Fruit fly (Drosophila melanogaster) whole organism, wandering third instar larva: ENCODE results near the gene COX7A.
A peak's percentile ranks its signal among the peaks of the same experiment; 100 is the strongest.

ENCODE experiments used
- CG32264 ChIP-seq: fragments of 200-800 bp; sonication (Bioruptor generic); optimal IDR thresholded peaks from 2 replicates; lab custom pipeline; 2016; ENCODE audit warnings: missing biosample characterization, missing genetic modification characterization
- CrebA ChIP-seq: fragments of 200-800 bp; sonication (Bioruptor generic); optimal IDR thresholded peaks from 2 replicates; lab custom pipeline; 2016; ENCODE audit warnings: missing biosample characterization, mild to moderate bottlenecking, missing genetic modification characterization, borderline replicate concordance
- Dfd ChIP-seq: fragments of >200 bp; optimal IDR thresholded peaks from 2 replicates; lab custom pipeline; 2017; ENCODE audit warnings: missing biosample characterization, missing genetic modification characterization
- HLH106 ChIP-seq: fragments of 200-800 bp; optimal IDR thresholded peaks from 3 replicates; lab custom pipeline; 2019; ENCODE audit warnings: missing biosample characterization, mild to moderate bottlenecking, missing genetic modification characterization, moderate library complexity
- Hnf4 ChIP-seq: fragments of 200-800 bp; sonication (Bioruptor generic); optimal IDR thresholded peaks from 2 replicates; lab custom pipeline; 2016; ENCODE audit warnings: missing biosample characterization, mild to moderate bottlenecking, missing genetic modification characterization
- Hr83 ChIP-seq: fragments of 200-300 bp; sonication (Bioruptor generic); optimal IDR thresholded peaks from 2 replicates; lab custom pipeline; 2016; ENCODE audit warnings: missing biosample characterization, mild to moderate bottlenecking, missing genetic modification characterization, moderate library complexity; ENCODE audit not compliant: poor library complexity, severe bottlenecking
- Jra ChIP-seq: sonication (Bioruptor generic); optimal IDR thresholded peaks from 2 replicates; lab custom pipeline; 2016; ENCODE audit warnings: missing biosample characterization, missing genetic modification characterization
- Myc ChIP-seq: fragments of >200 bp; optimal IDR thresholded peaks from 2 replicates; lab custom pipeline; 2017
- N ChIP-seq: fragments of >200 bp; optimal IDR thresholded peaks from 2 replicates; lab custom pipeline; 2018; ENCODE audit warnings: missing biosample characterization, missing external identifiers, missing genetic modification characterization
- OdsH ChIP-seq: fragments of 200-800 bp; sonication (Bioruptor generic); optimal IDR thresholded peaks from 2 replicates; lab custom pipeline; 2016; ENCODE audit warnings: missing biosample characterization, mild to moderate bottlenecking, missing genetic modification characterization
- Rel ChIP-seq, 2 experiments: fragments of 200-800 bp; sonication (Bioruptor generic) in 1 of 2; optimal IDR thresholded peaks; 2 replicates in 1 of 2; 3 replicates in 1 of 2; lab custom pipeline; 2016 to 2019; ENCODE audit warnings: mild to moderate bottlenecking in 2 of 2, missing biosample characterization in 2 of 2, missing genetic modification characterization in 2 of 2, moderate library complexity in 1 of 2
- br ChIP-seq: fragments of 200-800 bp; sonication (Bioruptor generic); optimal IDR thresholded peaks from 2 replicates; lab custom pipeline; 2016; ENCODE audit warnings: missing biosample characterization, missing genetic modification characterization
- brk ChIP-seq: fragments of 200-800 bp; sonication (Bioruptor generic); optimal IDR thresholded peaks from 2 replicates; lab custom pipeline; 2016; ENCODE audit warnings: missing biosample characterization, mild to moderate bottlenecking, missing genetic modification characterization
- dl ChIP-seq, 2 experiments: fragments of 175-275, 200-275 bp in 1 of 2; fragments of 200-275 bp in 1 of 2; sonication (Bioruptor generic); optimal IDR thresholded peaks; lab custom pipeline; 2018; ENCODE audit warnings: mild to moderate bottlenecking in 2 of 2, missing biosample characterization in 2 of 2, missing genetic modification characterization in 2 of 2, moderate library complexity in 2 of 2; ENCODE audit not compliant: partially characterized antibody in 2 of 2, insufficient read depth in 1 of 2
- dmrt93B ChIP-seq: fragments of 200-800 bp; sonication (Bioruptor generic); optimal IDR thresholded peaks from 2 replicates; lab custom pipeline; 2018; ENCODE audit warnings: missing biosample characterization, mild to moderate bottlenecking, missing genetic modification characterization
- dsf ChIP-seq: sonication (Bioruptor generic); optimal IDR thresholded peaks from 2 replicates; lab custom pipeline; 2016; ENCODE audit warnings: missing biosample characterization, missing genetic modification characterization, borderline replicate concordance
- ey ChIP-seq: fragments of 200-800 bp; sonication (Bioruptor generic); optimal IDR thresholded peaks from 2 replicates; lab custom pipeline; 2016; ENCODE audit warnings: missing biosample characterization, missing genetic modification characterization
- foxo ChIP-seq, 2 experiments: fragments of 200-800 bp; sonication (Bioruptor generic); optimal IDR thresholded peaks; 2 replicates in 1 of 2; 3 replicates in 1 of 2; lab custom pipeline; 2016 to 2017; ENCODE audit warnings: missing biosample characterization in 2 of 2, missing genetic modification characterization in 2 of 2
- fru ChIP-seq: fragments of 200-800 bp; sonication (Bioruptor generic); optimal IDR thresholded peaks from 3 replicates; lab custom pipeline; 2016; ENCODE audit warnings: missing biosample characterization, mild to moderate bottlenecking, missing genetic modification characterization
- h ChIP-seq: fragments of 200-800 bp; sonication (Bioruptor generic); optimal IDR thresholded peaks from 3 replicates; lab custom pipeline; 2016; ENCODE audit warnings: missing biosample characterization, mild to moderate bottlenecking, missing genetic modification characterization
- psq ChIP-seq: fragments of 200-800 bp; sonication (Bioruptor generic); optimal IDR thresholded peaks from 3 replicates; lab custom pipeline; 2017; ENCODE audit warnings: missing biosample characterization, mild to moderate bottlenecking, missing genetic modification characterization, moderate library complexity
- rgr ChIP-seq: fragments of 200-800 bp; sonication (Bioruptor generic); optimal IDR thresholded peaks from 3 replicates; lab custom pipeline; 2016; ENCODE audit warnings: missing biosample characterization, mild to moderate bottlenecking, missing genetic modification characterization
- sage ChIP-seq: fragments of 200-800 bp; sonication (Bioruptor generic); optimal IDR thresholded peaks from 2 replicates; lab custom pipeline; 2016; ENCODE audit warnings: missing biosample characterization, mild to moderate bottlenecking, missing genetic modification characterization
- sv ChIP-seq: fragments of 200-800 bp; sonication (Bioruptor generic); optimal IDR thresholded peaks from 3 replicates; lab custom pipeline; 2016; ENCODE audit warnings: missing biosample characterization, missing genetic modification characterization
- usp ChIP-seq: fragments of >200 bp; optimal IDR thresholded peaks from 2 replicates; lab custom pipeline; 2017; ENCODE audit warnings: missing biosample characterization, missing genetic modification characterization
- woc ChIP-seq: sonication (Bioruptor generic); optimal IDR thresholded peaks from 2 replicates; lab custom pipeline; 2016; ENCODE audit warnings: missing biosample characterization, mild to moderate bottlenecking, missing genetic modification characterization

COX7A gene

dm6 chr3R:8358004-8358403 lies 17.2 kb upstream of the COX7A start:
- no peak for TF ChIP-seq h (GFP tag; lab: Kevin White, UChicago)
- TF ChIP-seq sage = peak; percentile 33
- TF ChIP-seq, all 38 proteins: peak for 1

dm6 chr3R:8357372-8357992 lies 16.6 kb upstream of the COX7A start:
- peak; percentile 33 for TF ChIP-seq Jra (GFP tag; lab: Kevin White, UChicago)
- TF ChIP-seq Hr83 (GFP tag; lab: Kevin White, UChicago) = peak; percentile 27
- no peak for TF ChIP-seq dmrt93B (GFP tag; lab: Kevin White, UChicago)
- TF ChIP-seq, all 38 proteins: peak for 2

dm6 chr3R:8356626-8357290 lies 15.9 kb upstream of the COX7A start, which contains the start of gene stck:
stck (plus strand) TSS chr3R:8356978.
- peak; percentile 8 for TF ChIP-seq woc (GFP tag; lab: Kevin White, UChicago)
- TF ChIP-seq h (GFP tag; lab: Kevin White, UChicago) = peak; percentile 47
- TF ChIP-seq dsf (GFP tag; lab: Kevin White, UChicago) = no peak
- no peak for TF ChIP-seq Rel (GFP tag; optimal IDR thresholded peaks at IDR 0.05; lab: Kevin White, UChicago)
- TF ChIP-seq Rel (tag; optimal IDR thresholded peaks at IDR 0.05; lab: Kevin White, UChicago) = peak; percentile 78
- peak in 1 of 2 experiments; percentile 15 for TF ChIP-seq dl (GFP tag; optimal IDR thresholded peaks at IDR 0.05; lab: Kevin White, UChicago; ENCODE audit: insufficient read depth in 1 of 2, partially characterized antibody in 2 of 2)
- no peak for TF ChIP-seq N (GFP tag; lab: Kevin White, UChicago)
- TF ChIP-seq Dfd = no peak
- TF ChIP-seq usp (GFP tag; lab: Kevin White, UChicago) = no peak
- TF ChIP-seq Myc (lab: Kevin White, UChicago) = peak; percentile 95

- TF ChIP-seq dmrt93B (GFP tag; lab: Kevin White, UChicago) = no peak
- peak; percentile 61 for TF ChIP-seq rgr
- TF ChIP-seq HLH106 (tag; lab: Kevin White, UChicago) = peak; percentile 25
- peak; percentile 9 for TF ChIP-seq psq (GFP tag; lab: Kevin White, UChicago)
- peak; percentile 26 for TF ChIP-seq brk (GFP tag; lab: Kevin White, UChicago)
- peak; percentile 57 for TF ChIP-seq br
- peak; percentile 4 for TF ChIP-seq sage
- peak; percentile 38 for TF ChIP-seq OdsH
- TF ChIP-seq sv (GFP tag; lab: Kevin White, UChicago) = peak; percentile 95
- TF ChIP-seq Hnf4 (GFP tag; lab: Kevin White, UChicago) = peak; percentile 11
- TF ChIP-seq ey (GFP tag; lab: Kevin White, UChicago) = peak; percentile 50
- TF ChIP-seq h (GFP tag; lab: Kevin White, UChicago) = peak; percentile 72
- no peak for TF ChIP-seq Rel (GFP tag; optimal IDR thresholded peaks at IDR 0.05; lab: Kevin White, UChicago)
- TF ChIP-seq Rel (tag; optimal IDR thresholded peaks at IDR 0.05; lab: Kevin White, UChicago) = no peak
- TF ChIP-seq woc (GFP tag; lab: Kevin White, UChicago) = peak; percentile 12
- peak in 1 of 2 experiments; percentile 54 for TF ChIP-seq foxo (GFP tag; optimal IDR thresholded peaks at IDR 0.05; lab: Kevin White, UChicago)
- TF ChIP-seq Dfd = no peak
- no peak for TF ChIP-seq CrebA (GFP tag; lab: Kevin White, UChicago)
- TF ChIP-seq CG32264 (GFP tag; lab: Kevin White, UChicago) = peak; percentile 44
- peak; percentile 67 for TF ChIP-seq fru (GFP tag; lab: Kevin White, UChicago)
Measured at dm6 chr3R:8355579-8355978, 14.7 kb upstream of the COX7A start.

dm6 chr3R:8354969-8355368 lies 14.1 kb upstream of the COX7A start:
- TF ChIP-seq ey (GFP tag; lab: Kevin White, UChicago) (peak; percentile 24), Myc (lab: Kevin White, UChicago) (no peak), HLH106 (tag; lab: Kevin White, UChicago) (peak; percentile 43), fru (GFP tag; lab: Kevin White, UChicago) (no peak), br (peak; percentile 9), h (GFP tag; lab: Kevin White, UChicago) (peak; percentile 10)
